Worm (Caenorhabditis elegans) whole organism, L1 larva: ENCODE data around the gene rab-3.

Source experiments
- C16A3.4 ChIP-seq: fragments of 150-350 bp; optimal IDR thresholded peaks from 2 replicates; lab custom pipeline; 2014; ENCODE audit warnings: missing biosample characterization, missing genetic modification characterization
- F16B12.6 ChIP-seq: fragments of 150-350 bp; optimal IDR thresholded peaks from 2 replicates; lab custom pipeline; 2014; ENCODE audit warnings: missing biosample characterization, missing genetic modification characterization
- Y116A8C.19 ChIP-seq: sonication (generic microtip); optimal IDR thresholded peaks from 2 replicates; lab custom pipeline; 2016; ENCODE audit warnings: missing compliant biosample characterization, missing genetic modification characterization, borderline replicate concordance
- aly-2 ChIP-seq: fragments of 150-350 bp; optimal IDR thresholded peaks from 2 replicates; lab custom pipeline; 2014; ENCODE audit warnings: missing biosample characterization, missing genetic modification characterization
- ama-1 ChIP-seq: fragments of 150-350 bp; optimal IDR thresholded peaks from 2 replicates; lab custom pipeline; 2014
- ceh-63 ChIP-seq: fragments of 200-800 bp; sonication (Bioruptor generic); optimal IDR thresholded peaks from 2 replicates; lab custom pipeline; 2018; ENCODE audit warnings: mild to moderate bottlenecking, missing genetic modification characterization, missing compliant biosample characterization
- ceh-8 ChIP-seq: fragments of 200-800 bp; sonication (Bioruptor generic); optimal IDR thresholded peaks from 2 replicates; lab custom pipeline; 2018; ENCODE audit warnings: mild to moderate bottlenecking, missing genetic modification characterization, moderate library complexity, missing compliant biosample characterization
- ceh-82 ChIP-seq, 3 experiments: fragments of 150-350 bp in 1 of 3; sonication (generic microtip) in 2 of 3; optimal IDR thresholded peaks; 2 replicates each; lab custom pipeline; 2014 to 2017; ENCODE audit warnings: missing biosample characterization in 3 of 3, missing genetic modification characterization in 3 of 3
- dpl-1 ChIP-seq, 3 experiments: fragments of 150-350 bp in 2 of 3; sonication (generic microtip) in 1 of 3; optimal IDR thresholded peaks; 2 replicates each; lab custom pipeline; 2014 to 2017; ENCODE audit warnings: missing biosample characterization in 3 of 3, missing genetic modification characterization in 3 of 3, missing genetic modification reagents in 3 of 3
- dsc-1 ChIP-seq: sonication (generic microtip); optimal IDR thresholded peaks from 2 replicates; lab custom pipeline; 2016; ENCODE audit warnings: mild to moderate bottlenecking, missing genetic modification characterization, missing compliant biosample characterization
- efl-1 ChIP-seq, 4 experiments: fragments of 150-350 bp; optimal IDR thresholded peaks in 3 of 4; peaks in 1 of 4; 1 replicate in 1 of 4; 2 replicates in 3 of 4; lab custom pipeline; 2014; ENCODE audit warnings: missing biosample characterization in 2 of 4, missing genetic modification characterization in 2 of 4, missing genetic modification reagents in 2 of 4
- egl-27 ChIP-seq, 2 experiments: fragments of 150-350 bp in 1 of 2; sonication (generic microtip); optimal IDR thresholded peaks; 3 replicates each; lab custom pipeline; 2017 to 2018; ENCODE audit warnings: missing biosample characterization in 2 of 2, missing genetic modification characterization in 2 of 2, missing genetic modification reagents in 2 of 2
- elt-2 ChIP-seq: sonication (generic microtip); optimal IDR thresholded peaks from 2 replicates; lab custom pipeline; 2016; ENCODE audit warnings: missing genetic modification characterization, mild to moderate bottlenecking, inconsistent platforms, missing compliant biosample characterization, missing genetic modification reagents
- elt-3 ChIP-seq, 6 experiments: fragments of 150-350 bp in 1 of 6; sonication (generic microtip); optimal IDR thresholded peaks; 2 replicates each; lab custom pipeline; 2017 to 2018; ENCODE audit warnings: missing biosample characterization in 6 of 6, missing genetic modification characterization in 6 of 6, inconsistent platforms in 1 of 6
- fkh-4 ChIP-seq: sonication (generic microtip); optimal IDR thresholded peaks from 2 replicates; lab custom pipeline; 2016; ENCODE audit warnings: missing compliant biosample characterization, missing genetic modification characterization, borderline replicate concordance
- fkh-8 ChIP-seq: sonication (generic microtip); optimal IDR thresholded peaks from 2 replicates; lab custom pipeline; 2016; ENCODE audit warnings: mild to moderate bottlenecking, missing genetic modification characterization, missing compliant biosample characterization
- hlh-17 ChIP-seq: fragments of 200-800 bp; sonication (Bioruptor generic); optimal IDR thresholded peaks from 2 replicates; lab custom pipeline; 2018; ENCODE audit warnings: missing genetic modification characterization, mild to moderate bottlenecking, missing compliant biosample characterization, moderate library complexity, borderline replicate concordance
- isw-1 ChIP-seq: fragments of 200-800 bp; sonication (Bioruptor generic); IDR thresholded peaks from 2 replicates; pipeline ENCODE4 v1.3.6; 2022; ENCODE audit warnings: missing genetic modification characterization, missing compliant biosample characterization
- lin-13 ChIP-seq: fragments of 150-350 bp; optimal IDR thresholded peaks from 2 replicates; lab custom pipeline; 2014; ENCODE audit warnings: missing biosample characterization, missing genetic modification reagents, missing genetic modification characterization
- lin-14 ChIP-seq: fragments of 200-800 bp; sonication (Bioruptor generic); optimal IDR thresholded peaks from 2 replicates; lab custom pipeline; 2018; ENCODE audit warnings: mild to moderate bottlenecking, missing genetic modification characterization, moderate library complexity, missing compliant biosample characterization
- lin-35 ChIP-seq, 2 experiments: fragments of 150-350 bp; optimal IDR thresholded peaks; 2 replicates each; lab custom pipeline; 2014; ENCODE audit warnings: missing biosample characterization in 2 of 2, missing genetic modification characterization in 2 of 2, missing genetic modification reagents in 2 of 2
- lsy-2 ChIP-seq, 2 experiments: fragments of 150-350 bp; optimal IDR thresholded peaks; 2 replicates each; lab custom pipeline; 2014; ENCODE audit warnings: missing biosample characterization in 2 of 2, missing genetic modification characterization in 2 of 2
- mab-9 ChIP-seq: fragments of 200-800 bp; sonication (Bioruptor generic); IDR thresholded peaks from 2 replicates; pipeline ENCODE4 v1.3.6; 2022; ENCODE audit warnings: missing genetic modification reagents, missing genetic modification characterization, missing compliant biosample characterization
- mdl-1 ChIP-seq, 2 experiments: fragments of 150-350 bp; optimal IDR thresholded peaks; 2 replicates each; lab custom pipeline; 2014 to 2017; ENCODE audit warnings: missing biosample characterization in 2 of 2, missing genetic modification characterization in 2 of 2, inconsistent platforms in 1 of 2
- mef-2 ChIP-seq: fragments of 150-350 bp; optimal IDR thresholded peaks from 2 replicates; lab custom pipeline; 2014; ENCODE audit warnings: missing biosample characterization, missing genetic modification characterization
- mep-1 ChIP-seq: fragments of 150-350 bp; optimal IDR thresholded peaks from 2 replicates; lab custom pipeline; 2014; ENCODE audit warnings: missing biosample characterization, missing genetic modification characterization
- nhr-19 ChIP-seq: fragments of 200-800 bp; sonication (Bioruptor generic); conservative IDR thresholded peaks from 2 replicates; pipeline ENCODE4 v1.3.6; 2022; ENCODE audit warnings: missing genetic modification characterization, missing compliant biosample characterization
- nhr-20 ChIP-seq: sonication (generic microtip); optimal IDR thresholded peaks from 2 replicates; lab custom pipeline; 2016; ENCODE audit warnings: mild to moderate bottlenecking, missing genetic modification characterization, missing compliant biosample characterization
- nhr-28 ChIP-seq: fragments of 150-350 bp; optimal IDR thresholded peaks from 2 replicates; lab custom pipeline; 2014; ENCODE audit warnings: missing biosample characterization, missing genetic modification characterization
- nhr-47 ChIP-seq: sonication (generic microtip); optimal IDR thresholded peaks from 2 replicates; lab custom pipeline; 2016; ENCODE audit warnings: mild to moderate bottlenecking, missing genetic modification characterization, moderate library complexity, missing compliant biosample characterization
- nhr-71 ChIP-seq: sonication (generic microtip); optimal IDR thresholded peaks from 2 replicates; lab custom pipeline; 2016; ENCODE audit warnings: mild to moderate bottlenecking, missing genetic modification characterization, moderate library complexity, missing compliant biosample characterization
- nhr-77 ChIP-seq: fragments of 150-350 bp; optimal IDR thresholded peaks from 2 replicates; lab custom pipeline; 2014; ENCODE audit warnings: missing biosample characterization, missing genetic modification characterization
- nhr-85 ChIP-seq: sonication (generic microtip); peaks from one replicate; lab custom pipeline; 2016; ENCODE audit warnings: missing genetic modification characterization, inconsistent platforms, missing compliant biosample characterization
- nhr-90 ChIP-seq: sonication (generic microtip); optimal IDR thresholded peaks from 2 replicates; lab custom pipeline; 2016; ENCODE audit warnings: mild to moderate bottlenecking, missing genetic modification characterization, missing compliant biosample characterization; ENCODE audit not compliant: poor library complexity
- pag-3 ChIP-seq: sonication (generic microtip); optimal IDR thresholded peaks from 2 replicates; lab custom pipeline; 2017; ENCODE audit warnings: missing genetic modification characterization, mild to moderate bottlenecking, missing compliant biosample characterization, antibody characterized with exemption, borderline replicate concordance; ENCODE audit not compliant: insufficient read depth
- rnt-1 ChIP-seq: sonication (generic microtip); optimal IDR thresholded peaks from 2 replicates; lab custom pipeline; 2016; ENCODE audit warnings: mild to moderate bottlenecking, missing genetic modification characterization, moderate library complexity, missing compliant biosample characterization
- skn-1 ChIP-seq: fragments of 150-350 bp; optimal IDR thresholded peaks from 2 replicates; lab custom pipeline; 2014; ENCODE audit warnings: missing biosample characterization, missing genetic modification characterization
- snpc-4 ChIP-seq: fragments of 150-350 bp; optimal IDR thresholded peaks from 2 replicates; lab custom pipeline; 2014; ENCODE audit warnings: missing biosample characterization, missing genetic modification characterization
- snu-23 ChIP-seq: sonication (generic microtip); optimal IDR thresholded peaks from 2 replicates; lab custom pipeline; 2016; ENCODE audit warnings: missing genetic modification characterization, missing compliant biosample characterization
- sox-4 ChIP-seq: sonication (generic microtip); optimal IDR thresholded peaks from 2 replicates; lab custom pipeline; 2016; ENCODE audit warnings: missing genetic modification characterization, missing compliant biosample characterization
- sup-37 ChIP-seq: fragments of 200-800 bp; sonication (Bioruptor generic); optimal IDR thresholded peaks from 2 replicates; lab custom pipeline; 2018; ENCODE audit warnings: mild to moderate bottlenecking, missing genetic modification characterization, missing compliant biosample characterization
- swsn-7 ChIP-seq: sonication (generic microtip); optimal IDR thresholded peaks from 2 replicates; lab custom pipeline; 2016; ENCODE audit warnings: missing genetic modification characterization, missing compliant biosample characterization
- unc-130 ChIP-seq: fragments of 150-350 bp; optimal IDR thresholded peaks from 2 replicates; lab custom pipeline; 2017; ENCODE audit warnings: missing biosample characterization, missing genetic modification characterization, inconsistent platforms
- vab-15 ChIP-seq: sonication (generic microtip); optimal IDR thresholded peaks from 2 replicates; lab custom pipeline; 2017; ENCODE audit warnings: missing genotype, mild to moderate bottlenecking, missing genetic modification characterization, missing compliant biosample characterization
- xbp-1 ChIP-seq: sonication (generic microtip); optimal IDR thresholded peaks from 2 replicates; lab custom pipeline; 2016; ENCODE audit warnings: missing genetic modification characterization, missing compliant biosample characterization

rab-3 gene

DNA sequence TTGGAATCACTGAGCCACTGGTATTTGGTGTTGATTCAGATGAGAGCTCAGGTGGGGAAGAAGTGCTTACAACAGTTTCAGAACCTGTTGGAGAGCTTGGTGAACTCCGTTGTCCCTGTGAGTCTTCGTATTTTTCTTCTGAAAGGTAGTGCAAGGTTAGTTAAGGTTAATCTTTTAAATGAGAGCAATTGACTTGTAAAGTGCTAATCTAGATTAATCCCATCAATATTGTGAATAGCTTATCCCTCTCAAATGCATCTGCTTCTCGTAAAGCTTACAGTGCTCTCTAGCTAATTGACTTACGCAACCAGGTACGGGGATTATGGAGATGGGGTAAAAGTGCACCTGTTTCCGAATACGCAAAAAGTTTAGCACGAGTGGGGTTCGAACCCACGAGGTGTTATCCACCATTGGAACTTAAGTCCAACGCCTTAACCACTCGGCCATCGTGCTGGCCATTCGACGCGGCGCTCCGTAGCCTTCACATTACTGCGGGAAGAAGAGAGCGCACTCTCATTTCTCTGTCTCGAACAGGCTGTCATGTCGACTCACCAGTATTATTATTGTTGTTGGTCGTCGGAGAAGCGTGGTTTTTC, 45.0 kb upstream of the rab-3 start:
- TF ChIP-seq egl-27 (tag; optimal IDR thresholded peaks at IDR 0.05; lab: Kevin White, UChicago) (no peak), ama-1 (no peak), fkh-8 (tag; lab: Kevin White, UChicago) (peak; percentile 16), isw-1 (GFP tag; lab: Robert Waterston, UW) (0 out of 2 replicates have a peak, but pooled peaks have one; percentile 3), swsn-7 (tag; lab: Kevin White, UChicago) (peak; percentile 51), sox-4 (tag; lab: Kevin White, UChicago) (no peak), mef-2 (tag; lab: Kevin White, UChicago) (no peak), C16A3.4 (tag; lab: Kevin White, UChicago) (peak; percentile 56), nhr-71 (tag; lab: Kevin White, UChicago) (peak; percentile 63), nhr-85 (tag; lab: Kevin White, UChicago) (peak; percentile 57), ceh-8 (peak; percentile 11), fkh-4 (tag; lab: Kevin White, UChicago) (no peak), dpl-1 (GFP tag; optimal IDR thresholded peaks at IDR 0.05; lab: Kevin White, UChicago) (peak in 2 of 3 experiments; percentile 10 to 18), efl-1 (optimal IDR thresholded peaks at IDR 0.05; lab: Kevin White, UChicago) (peak; percentile 38 to 51), efl-1 (GFP tag; optimal IDR thresholded peaks at IDR 0.05 in 1 of 2; lab: Kevin White, UChicago) (peak; percentile 24 to 93), ceh-63 (no peak), mdl-1 (tag; optimal IDR thresholded peaks at IDR 0.05; lab: Kevin White, UChicago) (peak in 1 of 2 experiments; percentile 50), mep-1 (peak; percentile 9), elt-3 (tag; optimal IDR thresholded peaks at IDR 0.05; lab: Kevin White, UChicago) (peak in 1 of 6 experiments; percentile 13), nhr-28 (tag; lab: Kevin White, UChicago) (no peak), Y116A8C.19 (no peak), vab-15 (tag; lab: Kevin White, UChicago) (no peak), nhr-20 (peak; percentile 63), nhr-90 (peak; percentile 50), elt-2 (tag; lab: Kevin White, UChicago) (peak; percentile 25), nhr-47 (tag; lab: Kevin White, UChicago) (peak; percentile 63), xbp-1 (tag; lab: Kevin White, UChicago) (peak; percentile 17), nhr-77 (tag; lab: Kevin White, UChicago) (peak; percentile 19), snpc-4 (tag; lab: Kevin White, UChicago) (peak; percentile 23), hlh-17 (GFP tag; lab: Kevin White, UChicago) (no peak), skn-1 (tag; lab: Kevin White, UChicago) (peak; percentile 20), lin-14 (GFP tag; lab: Kevin White, UChicago) (peak; percentile 42), lin-13 (GFP tag; lab: Kevin White, UChicago) (peak; percentile 28), nhr-19 (peak; percentile 59), snu-23 (GFP tag; lab: Kevin White, UChicago) (peak; percentile 73), ceh-82 (tag; optimal IDR thresholded peaks at IDR 0.05; lab: Kevin White, UChicago) (peak in 2 of 3 experiments; percentile 25 to 55), rnt-1 (peak; percentile 67), sup-37 (GFP tag; lab: Kevin White, UChicago) (no peak), dsc-1 (tag; lab: Kevin White, UChicago) (peak; percentile 10), pag-3 (tag; lab: Kevin White, UChicago) (no peak), unc-130 (tag; lab: Kevin White, UChicago) (peak; percentile 38), lin-35 (GFP tag; optimal IDR thresholded peaks at IDR 0.05; lab: Kevin White, UChicago) (peak; percentile 56 to 62), F16B12.6 (tag; lab: Kevin White, UChicago) (peak; percentile 42), lsy-2 (tag; optimal IDR thresholded peaks at IDR 0.05; lab: Kevin White, UChicago) (peak; percentile 19 to 53), mab-9 (GFP tag; lab: Robert Waterston, UW) (no peak), aly-2 (tag; lab: Kevin White, UChicago) (no peak)
